Worm (Caenorhabditis elegans): Measurements from ENCODE around the gene Y37D8A.16.

DNA sequence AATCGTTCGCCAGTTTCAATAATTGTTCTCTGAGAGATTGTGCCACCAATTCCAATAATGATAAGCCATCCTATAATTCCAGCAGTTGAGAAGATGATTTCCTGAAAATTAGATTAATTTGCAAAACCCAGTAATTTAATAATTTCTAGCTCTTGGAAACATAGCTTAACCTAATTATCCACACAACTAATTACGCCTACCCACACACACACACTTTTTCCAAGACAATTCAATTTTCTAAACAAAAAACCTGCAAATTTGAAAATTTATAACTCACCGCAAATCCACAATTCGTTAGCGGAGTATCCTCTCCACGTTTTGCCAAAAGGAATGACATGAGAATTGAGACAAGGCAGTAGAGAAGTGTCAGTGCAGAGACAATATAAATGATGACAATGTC lies 2.0 kb downstream of the Y37D8A.16 start:
- TF ChIP-seq flt-1 (GFP tag; IDR thresholded peaks at IDR 0.05) (no peak), cog-1 (tag; optimal IDR thresholded peaks at IDR 0.05) (no peak), ztf-23 (GFP tag; IDR thresholded peaks at IDR 0.05) (no peak), med-1 (GFP tag; optimal IDR thresholded peaks at IDR 0.05; ENCODE audit: insufficient read depth) (no peak), ztf-29 (GFP tag; IDR thresholded peaks at IDR 0.05) (no peak)
